Worm (Caenorhabditis elegans): ENCODE results near the gene C03A3.1.
A peak's percentile ranks its signal among the peaks of the same experiment; 100 is the strongest.

C03A3.1 gene

ce11 chrX:11299642-11300307 is 42.6 kb downstream of the C03A3.1 start, which contains the start of the genes snrp-40.1 and F08G12.3:
Gene snrp-40.1, minus strand, starts transcription at chrX:11299784.
Gene F08G12.3, plus strand, starts transcription at chrX:11300257.
- TF ChIP-seq hlh-17 (GFP tag; optimal IDR thresholded peaks at IDR 0.05; ENCODE audit: borderline replicate concordance) (no peak), unc-62 (GFP tag; optimal IDR thresholded peaks at IDR 0.05) (no peak), nhr-85 (tag) (peak; percentile 38), snpc-4 (tag; optimal IDR thresholded peaks at IDR 0.05) (peak; percentile 63), lin-14 (GFP tag; optimal IDR thresholded peaks at IDR 0.05) (peak; percentile 99), nhr-28 (tag; optimal IDR thresholded peaks at IDR 0.05) (no peak), nhr-12 (tag; optimal IDR thresholded peaks at IDR 0.05) (no peak), C04F5.9 (tag; optimal IDR thresholded peaks at IDR 0.05) (no peak), ceh-82 (tag; optimal IDR thresholded peaks at IDR 0.05) (peak; percentile 28 to 90 (median 56)), sup-37 (GFP tag; optimal IDR thresholded peaks at IDR 0.05) (no peak), dsc-1 (tag; optimal IDR thresholded peaks at IDR 0.05) (peak; percentile 70), tbx-2 (tag; optimal IDR thresholded peaks at IDR 0.05) (peak; percentile 79), ets-5 (GFP tag; IDR thresholded peaks at IDR 0.05) (no peak), irx-1 (tag; optimal IDR thresholded peaks at IDR 0.05) (no peak), mdl-1 (tag; optimal IDR thresholded peaks at IDR 0.05) (peak in 1 of 2 experiments; percentile 86), zag-1 (tag; optimal IDR thresholded peaks at IDR 0.05) (no peak), hpl-2 (GFP tag; optimal IDR thresholded peaks at IDR 0.05) (no peak), isw-1 (GFP tag; IDR thresholded peaks at IDR 0.05) (peak; percentile 55), nhr-20 (tag; optimal IDR thresholded peaks at IDR 0.05) (peak; percentile 90), nhr-11 (tag; optimal IDR thresholded peaks at IDR 0.05) (no peak), ztf-4 (tag; optimal IDR thresholded peaks at IDR 0.05) (peak; percentile 33), aly-2 (tag; optimal IDR thresholded peaks at IDR 0.05) (no peak), nhr-19 (GFP tag; conservative IDR thresholded peaks at IDR 0.05) (peak; percentile 74), C16A3.4 (tag; optimal IDR thresholded peaks at IDR 0.05) (peak; percentile 83), egl-27 (tag; optimal IDR thresholded peaks at IDR 0.05) (no peak), fkh-8 (tag; optimal IDR thresholded peaks at IDR 0.05) (peak; percentile 93), pqm-1 (tag; optimal IDR thresholded peaks at IDR 0.05) (no peak), alr-1 (tag; optimal IDR thresholded peaks at IDR 0.05; ENCODE audit: borderline replicate concordance) (no peak), unc-30 (tag; optimal IDR thresholded peaks at IDR 0.05) (no peak), dpl-1 (GFP tag; optimal IDR thresholded peaks at IDR 0.05) (peak; percentile 26 to 58 (median 43)), sox-4 (tag; optimal IDR thresholded peaks at IDR 0.05) (peak; percentile 10), hlh-4 (tag; optimal IDR thresholded peaks at IDR 0.05) (no peak), nhr-76 (tag; optimal IDR thresholded peaks at IDR 0.05) (no peak), ceh-63 (GFP tag; optimal IDR thresholded peaks at IDR 0.05) (no peak), jun-1 (tag; optimal IDR thresholded peaks at IDR 0.05) (peak; percentile 65), F16B12.6 (tag; optimal IDR thresholded peaks at IDR 0.05) (peak; percentile 43), pax-3 (tag; optimal IDR thresholded peaks at IDR 0.05) (peak; percentile 29), snu-23 (GFP tag; optimal IDR thresholded peaks at IDR 0.05) (peak; percentile 86), lin-13 (GFP tag; optimal IDR thresholded peaks at IDR 0.05) (peak; percentile 75), unc-130 (tag; optimal IDR thresholded peaks at IDR 0.05) (peak; percentile 75), nhr-237 (tag; optimal IDR thresholded peaks at IDR 0.05) (peak; percentile 12), xbp-1 (tag; optimal IDR thresholded peaks at IDR 0.05) (peak; percentile 73), ceh-8 (GFP tag; optimal IDR thresholded peaks at IDR 0.05) (peak; percentile 42), zip-4 (GFP tag; optimal IDR thresholded peaks at IDR 0.05) (no peak), elt-2 (tag; optimal IDR thresholded peaks at IDR 0.05) (peak; percentile 34), mab-9 (GFP tag; IDR thresholded peaks at IDR 0.05) (no peak), fkh-4 (tag; optimal IDR thresholded peaks at IDR 0.05; ENCODE audit: borderline replicate concordance) (no peak), sptf-1 (tag; optimal IDR thresholded peaks at IDR 0.05) (no peak), fkh-10 (GFP tag; optimal IDR thresholded peaks at IDR 0.05) (peak; percentile 59), aha-1 (tag; optimal IDR thresholded peaks at IDR 0.05) (no peak), vab-15 (tag; optimal IDR thresholded peaks at IDR 0.05) (no peak), lin-39 (tag; optimal IDR thresholded peaks at IDR 0.05) (no peak)
